Worm (Caenorhabditis elegans) whole organism, young adult: Measurements from ENCODE around the gene H04M03.12.

Source experiments
- B0019.2 ChIP-seq: fragments of 200-800 bp; sonication (Bioruptor generic); conservative IDR thresholded peaks from 2 replicates; pipeline ENCODE4 v1.3.6; 2022; ENCODE audit warnings: missing genetic modification reagents, missing genetic modification characterization, missing compliant biosample characterization
- C06A6.2 ChIP-seq: fragments of 200-800 bp; sonication (Bioruptor generic); conservative IDR thresholded peaks from 2 replicates; pipeline ENCODE4 v1.3.6; 2022; ENCODE audit warnings: missing genetic modification characterization, missing compliant biosample characterization
- C17E4.6 ChIP-seq: fragments of 200-800 bp; sonication (Bioruptor generic); IDR thresholded peaks from 2 replicates; pipeline ENCODE4 v1.3.6; 2022; ENCODE audit warnings: missing genetic modification reagents, missing genetic modification characterization, missing compliant biosample characterization
- F10E7.11 ChIP-seq: sonication (generic microtip); optimal IDR thresholded peaks from 2 replicates; lab custom pipeline; 2017; ENCODE audit warnings: mild to moderate bottlenecking, missing genetic modification characterization, moderate library complexity, missing compliant biosample characterization
- F33H1.4 ChIP-seq: fragments of 200-800 bp; sonication (Bioruptor generic); IDR thresholded peaks from 2 replicates; pipeline ENCODE4 v1.3.6; 2022; ENCODE audit warnings: missing genetic modification reagents, missing genetic modification characterization, missing compliant biosample characterization
- F37B4.10 ChIP-seq: fragments of 200-800 bp; sonication (Bioruptor generic); IDR thresholded peaks from 2 replicates; pipeline ENCODE4 v1.3.6; 2022; ENCODE audit warnings: missing genetic modification characterization, missing compliant biosample characterization
- F55B11.4 ChIP-seq: sonication (generic microtip); optimal IDR thresholded peaks from 2 replicates; lab custom pipeline; 2016; ENCODE audit warnings: missing compliant biosample characterization, missing genetic modification characterization, borderline replicate concordance; ENCODE audit not compliant: insufficient read depth
- F57A8.1 ChIP-seq: fragments of 200-800 bp; sonication (Bioruptor generic); optimal IDR thresholded peaks from 2 replicates; lab custom pipeline; 2018; ENCODE audit warnings: mild to moderate bottlenecking, missing genetic modification characterization, moderate library complexity, missing compliant biosample characterization
- F57C9.4 ChIP-seq: sonication (generic microtip); optimal IDR thresholded peaks from 2 replicates; lab custom pipeline; 2017; ENCODE audit warnings: mild to moderate bottlenecking, missing genetic modification characterization, missing compliant biosample characterization
- T07F8.4 ChIP-seq: sonication (generic microtip); optimal IDR thresholded peaks from 2 replicates; lab custom pipeline; 2016; ENCODE audit warnings: mild to moderate bottlenecking, missing genetic modification characterization, moderate library complexity, missing compliant biosample characterization
- Y53F4B.3 ChIP-seq: fragments of 200-800 bp; sonication (Bioruptor generic); IDR thresholded peaks from 2 replicates; pipeline ENCODE4 v1.3.6; 2022; ENCODE audit warnings: missing genetic modification reagents, missing genetic modification characterization, missing compliant biosample characterization
- Y56A3A.18 ChIP-seq: fragments of 200-800 bp; sonication (Bioruptor generic); IDR thresholded peaks from 2 replicates; pipeline ENCODE4 v1.3.6; 2022; ENCODE audit warnings: missing genetic modification reagents, missing genetic modification characterization, missing compliant biosample characterization
- Y95B8A.8 ChIP-seq: fragments of 200-800 bp; sonication (Bioruptor generic); IDR thresholded peaks from 2 replicates; pipeline ENCODE4 v1.3.6; 2022; ENCODE audit warnings: missing genetic modification reagents, missing genetic modification characterization, missing compliant biosample characterization
- aptf-2 ChIP-seq: fragments of 200-800 bp; sonication (Bioruptor generic); conservative IDR thresholded peaks from 2 replicates; pipeline ENCODE4 v1.3.6; 2022; ENCODE audit warnings: missing genetic modification reagents, missing genetic modification characterization, missing compliant biosample characterization
- attf-5 ChIP-seq: fragments of 200-800 bp; sonication (Bioruptor generic); optimal IDR thresholded peaks from 2 replicates; lab custom pipeline; 2018; ENCODE audit warnings: mild to moderate bottlenecking, missing genetic modification characterization, missing compliant biosample characterization
- ceh-40 ChIP-seq: fragments of 200-800 bp; sonication (Bioruptor generic); IDR thresholded peaks from 2 replicates; pipeline ENCODE4 v1.3.6; 2022; ENCODE audit warnings: missing genetic modification characterization, missing compliant biosample characterization
- ceh-58 ChIP-seq: fragments of 200-800 bp; sonication (Bioruptor generic); IDR thresholded peaks from 2 replicates; pipeline ENCODE4 v1.3.6; 2022; ENCODE audit warnings: missing genetic modification characterization, missing compliant biosample characterization
- ceh-79 ChIP-seq: sonication (generic microtip); optimal IDR thresholded peaks from 2 replicates; lab custom pipeline; 2017; ENCODE audit warnings: mild to moderate bottlenecking, missing genetic modification characterization, missing compliant biosample characterization
- dox-1 ChIP-seq: fragments of 200-800 bp; sonication (Bioruptor generic); IDR thresholded peaks from 2 replicates; pipeline ENCODE4 v1.3.6; 2022; ENCODE audit warnings: missing genetic modification reagents, missing genetic modification characterization, missing compliant biosample characterization
- dpff-1 ChIP-seq: sonication (generic microtip); optimal IDR thresholded peaks from 2 replicates; lab custom pipeline; 2017; ENCODE audit warnings: mild to moderate bottlenecking, missing genetic modification characterization, missing compliant biosample characterization
- efl-1 ChIP-seq: fragments of 150-350 bp; optimal IDR thresholded peaks from 2 replicates; lab custom pipeline; 2014; ENCODE audit warnings: missing biosample characterization, missing genetic modification reagents, missing genetic modification characterization
- egl-18 ChIP-seq: fragments of 200-800 bp; sonication (Bioruptor generic); IDR thresholded peaks from 2 replicates; pipeline ENCODE4 v1.3.6; 2022; ENCODE audit warnings: missing genetic modification reagents, missing genetic modification characterization, missing compliant biosample characterization
- egl-44 ChIP-seq: fragments of 200-800 bp; sonication (Bioruptor generic); IDR thresholded peaks from 2 replicates; pipeline ENCODE4 v1.3.6; 2022; ENCODE audit warnings: missing genetic modification reagents, missing genetic modification characterization, missing compliant biosample characterization
- fkh-3 ChIP-seq: sonication (generic microtip); optimal IDR thresholded peaks from 2 replicates; lab custom pipeline; 2016; ENCODE audit warnings: mild to moderate bottlenecking, missing genetic modification characterization, missing compliant biosample characterization
- him-1 ChIP-seq: sonication (generic microtip); optimal IDR thresholded peaks from 2 replicates; lab custom pipeline; 2016; ENCODE audit warnings: missing genotype, missing genetic modification reagents, missing genetic modification characterization, missing compliant biosample characterization
- hlh-12 ChIP-seq: sonication (generic microtip); optimal IDR thresholded peaks from 2 replicates; lab custom pipeline; 2016; ENCODE audit warnings: missing genetic modification characterization, missing compliant biosample characterization
- hmg-1.2 ChIP-seq: fragments of 200-800 bp; sonication (Bioruptor generic); IDR thresholded peaks from 2 replicates; pipeline ENCODE4 v1.3.6; 2022; ENCODE audit warnings: missing genetic modification reagents, missing genetic modification characterization, missing compliant biosample characterization
- let-607 ChIP-seq, 2 experiments: fragments of 200-800 bp in 1 of 2; sonication (Bioruptor generic) in 1 of 2; sonication (generic microtip) in 1 of 2; optimal IDR thresholded peaks; 2 replicates each; lab custom pipeline; 2016 to 2018; ENCODE audit warnings: mild to moderate bottlenecking in 2 of 2, missing compliant biosample characterization in 2 of 2, missing genetic modification characterization in 2 of 2, moderate library complexity in 2 of 2, missing genotype in 1 of 2
- lir-1 ChIP-seq: fragments of 200-800 bp; sonication (Bioruptor generic); conservative IDR thresholded peaks from 2 replicates; pipeline ENCODE4 v1.3.6; 2022; ENCODE audit warnings: missing genetic modification reagents, missing genetic modification characterization, missing compliant biosample characterization
- lsl-1 ChIP-seq: fragments of 200-800 bp; sonication (Bioruptor generic); optimal IDR thresholded peaks from 2 replicates; lab custom pipeline; 2018; ENCODE audit warnings: mild to moderate bottlenecking, missing genetic modification characterization, moderate library complexity, missing compliant biosample characterization
- lsy-27 ChIP-seq: sonication (generic microtip); optimal IDR thresholded peaks from 2 replicates; lab custom pipeline; 2017; ENCODE audit warnings: missing genetic modification characterization, mild to moderate bottlenecking, missing compliant biosample characterization, antibody characterized with exemption, missing genotype, borderline replicate concordance; ENCODE audit not compliant: insufficient read depth
- mcd-1 ChIP-seq: fragments of 200-800 bp; sonication (Bioruptor generic); IDR thresholded peaks from 2 replicates; pipeline ENCODE4 v1.3.6; 2022; ENCODE audit warnings: missing genetic modification reagents, missing genetic modification characterization, missing compliant biosample characterization
- mel-28 ChIP-seq: sonication (generic microtip); optimal IDR thresholded peaks from 2 replicates; lab custom pipeline; 2016; ENCODE audit warnings: borderline replicate concordance, mild to moderate bottlenecking, missing genetic modification characterization, missing compliant biosample characterization
- nhr-179 ChIP-seq: sonication (generic microtip); optimal IDR thresholded peaks from 2 replicates; lab custom pipeline; 2016; ENCODE audit warnings: mild to moderate bottlenecking, missing genetic modification characterization, missing compliant biosample characterization
- nhr-80 ChIP-seq: sonication (generic microtip); optimal IDR thresholded peaks from 2 replicates; lab custom pipeline; 2016; ENCODE audit warnings: missing genetic modification characterization, missing compliant biosample characterization
- pbrm-1 ChIP-seq: fragments of 200-800 bp; sonication (Bioruptor generic); IDR thresholded peaks from 2 replicates; pipeline ENCODE4 v1.3.6; 2022; ENCODE audit warnings: missing genetic modification reagents, missing genetic modification characterization, missing compliant biosample characterization
- repo-1 ChIP-seq: sonication (generic microtip); optimal IDR thresholded peaks from 2 replicates; lab custom pipeline; 2017; ENCODE audit warnings: mild to moderate bottlenecking, missing genetic modification characterization, missing compliant biosample characterization
- sdz-38 ChIP-seq: sonication (generic microtip); optimal IDR thresholded peaks from 2 replicates; lab custom pipeline; 2016; ENCODE audit warnings: missing genotype, missing genetic modification characterization, missing compliant biosample characterization
- sea-2 ChIP-seq: fragments of 200-800 bp; sonication (Bioruptor generic); IDR thresholded peaks from 2 replicates; pipeline ENCODE4 v1.3.6; 2022; ENCODE audit warnings: missing genetic modification characterization, missing compliant biosample characterization
- snpc-1.1 ChIP-seq: sonication (generic microtip); optimal IDR thresholded peaks from 2 replicates; lab custom pipeline; 2017; ENCODE audit warnings: missing genetic modification characterization, mild to moderate bottlenecking, missing compliant biosample characterization, antibody characterized with exemption, moderate library complexity, missing genotype, missing genetic modification reagents; ENCODE audit not compliant: insufficient read depth
- snpc-3.4 ChIP-seq: sonication (generic microtip); optimal IDR thresholded peaks from 2 replicates; lab custom pipeline; 2017; ENCODE audit warnings: missing genetic modification characterization, mild to moderate bottlenecking, missing compliant biosample characterization, antibody characterized with exemption, moderate library complexity, missing genotype, missing genetic modification reagents
- tbp1 ChIP-seq: fragments of 200-800 bp; sonication (Bioruptor generic); optimal IDR thresholded peaks from 2 replicates; lab custom pipeline; 2018; ENCODE audit warnings: mild to moderate bottlenecking, missing genetic modification characterization, missing compliant biosample characterization
- unc-130 ChIP-seq: sonication (generic microtip); optimal IDR thresholded peaks from 2 replicates; lab custom pipeline; 2016; ENCODE audit warnings: missing genetic modification reagents, missing genetic modification characterization, missing compliant biosample characterization
- xnd-1 ChIP-seq: sonication (generic microtip); optimal IDR thresholded peaks from 2 replicates; lab custom pipeline; 2016; ENCODE audit warnings: missing genotype, missing genetic modification reagents, missing genetic modification characterization, missing compliant biosample characterization
- ztf-22 ChIP-seq: fragments of 200-800 bp; sonication (Bioruptor generic); optimal IDR thresholded peaks from 2 replicates; lab custom pipeline; 2018; ENCODE audit warnings: mild to moderate bottlenecking, missing genetic modification characterization, moderate library complexity, missing compliant biosample characterization
- ztf-26 ChIP-seq: sonication (generic microtip); optimal IDR thresholded peaks from 2 replicates; lab custom pipeline; 2017; ENCODE audit warnings: missing genetic modification characterization, missing compliant biosample characterization
- ztf-6 ChIP-seq: fragments of 200-800 bp; sonication (Bioruptor generic); IDR thresholded peaks from 2 replicates; pipeline ENCODE4 v1.3.6; 2022; ENCODE audit warnings: missing genetic modification reagents, missing genetic modification characterization, missing compliant biosample characterization

The H04M03.12 gene

ce11 chrIV:5946602-5947444, 43.7 kb upstream of the H04M03.12 start, which contains the start of gene inx-7 (continued):
- TF ChIP-seq snpc-3.4 (peak; percentile 70), nhr-179 (no peak), let-607 (tag; optimal IDR thresholded peaks at IDR 0.05; lab: Kevin White, UChicago) (no peak), unc-130 (GFP tag; lab: Kevin White, UChicago) (peak; percentile 48), hlh-12 (tag; lab: Kevin White, UChicago) (no peak), Y53F4B.3 (GFP tag; lab: Robert Waterston, UW) (no peak), dox-1 (GFP tag; lab: Robert Waterston, UW) (peak; percentile 64), C06A6.2 (GFP tag; lab: Robert Waterston, UW) (no peak), egl-18 (GFP tag; lab: Robert Waterston, UW) (no peak), xnd-1 (tag; lab: Kevin White, UChicago) (peak; percentile 44), him-1 (tag; lab: Kevin White, UChicago) (peak; percentile 19), mcd-1 (GFP tag; lab: Robert Waterston, UW) (peak; percentile 56), F55B11.4 (tag; lab: Kevin White, UChicago) (no peak), ceh-58 (GFP tag; lab: Robert Waterston, UW) (no peak), repo-1 (tag; lab: Kevin White, UChicago) (no peak), ztf-22 (GFP tag; lab: Kevin White, UChicago) (no peak), T07F8.4 (tag; lab: Kevin White, UChicago) (no peak), ceh-40 (GFP tag; lab: Robert Waterston, UW) (0 out of 2 replicates have a peak, but pooled peaks have one; percentile 13), aptf-2 (no peak), C17E4.6 (GFP tag; lab: Robert Waterston, UW) (0 out of 2 replicates have a peak, but pooled peaks have one; percentile 8), F57C9.4 (tag; lab: Kevin White, UChicago) (no peak), nhr-80 (no peak), Y95B8A.8 (no peak; the same call in 1 of the 2 replicates), F33H1.4 (peak; percentile 55), attf-5 (GFP tag; lab: Kevin White, UChicago) (no peak), efl-1 (peak; percentile 27), sea-2 (GFP tag; lab: Robert Waterston, UW) (no peak), ztf-6 (no peak), lsy-27 (tag; lab: Kevin White, UChicago) (no peak), Y56A3A.18 (GFP tag; lab: Robert Waterston, UW) (peak; percentile 22; the same call in 1 of the 2 replicates), pbrm-1 (GFP tag; lab: Robert Waterston, UW) (0 out of 2 replicates have a peak, but pooled peaks have one; percentile 45), lsl-1 (peak; percentile 44), egl-44 (GFP tag; lab: Robert Waterston, UW) (no peak), ceh-79 (tag; lab: Kevin White, UChicago) (peak; percentile 36), ztf-26 (tag; lab: Kevin White, UChicago) (no peak), fkh-3 (no peak), mel-28 (tag; lab: Kevin White, UChicago) (no peak), lir-1 (no peak), F10E7.11 (tag; lab: Kevin White, UChicago) (peak; percentile 70), B0019.2 (GFP tag; lab: Robert Waterston, UW) (no peak), F57A8.1 (GFP tag; lab: Kevin White, UChicago) (no peak), sdz-38 (tag; lab: Kevin White, UChicago) (no peak), dpff-1 (tag; lab: Kevin White, UChicago) (no peak), tbp1 (GFP tag; lab: Kevin White, UChicago) (peak; percentile 50), hmg-1.2 (GFP tag; lab: Robert Waterston, UW) (peak; percentile 62), snpc-1.1 (peak; percentile 51), F37B4.10 (GFP tag; lab: Robert Waterston, UW) (no peak)
